Worm (Caenorhabditis elegans): ENCODE results near the gene sir-2.2.

The sir-2.2 gene

ce11 chrX:13337728-13338127 lies 9.9 kb downstream of the sir-2.2 start, which contains the start of gene ptr-24:
Gene ptr-24, plus strand, starts transcription at chrX:13338028.
- TF ChIP-seq ztf-29 (GFP tag; IDR thresholded peaks at IDR 0.05) (no peak), tab-1 (GFP tag; IDR thresholded peaks at IDR 0.05) (no peak), klf-2 (GFP tag; conservative IDR thresholded peaks at IDR 0.05) (no peak), med-1 (GFP tag; optimal IDR thresholded peaks at IDR 0.05; ENCODE audit: insufficient read depth) (no peak), cog-1 (tag; optimal IDR thresholded peaks at IDR 0.05) (no peak), ztf-23 (GFP tag; IDR thresholded peaks at IDR 0.05) (no peak), flt-1 (GFP tag; IDR thresholded peaks at IDR 0.05) (no peak), T22C8.4 (GFP tag; IDR thresholded peaks at IDR 0.05) (no peak), ref-1 (GFP tag; conservative IDR thresholded peaks at IDR 0.05) (no peak)

- TF ChIP-seq flt-1 (GFP tag; IDR thresholded peaks at IDR 0.05) (no peak), T22C8.4 (GFP tag; IDR thresholded peaks at IDR 0.05) (no peak), ref-1 (GFP tag; conservative IDR thresholded peaks at IDR 0.05) (no peak), med-1 (GFP tag; optimal IDR thresholded peaks at IDR 0.05; ENCODE audit: insufficient read depth) (no peak), tab-1 (GFP tag; IDR thresholded peaks at IDR 0.05) (no peak), klf-2 (GFP tag; conservative IDR thresholded peaks at IDR 0.05) (no peak), cog-1 (tag; optimal IDR thresholded peaks at IDR 0.05) (no peak), ztf-29 (GFP tag; IDR thresholded peaks at IDR 0.05) (no peak), ztf-23 (GFP tag; IDR thresholded peaks at IDR 0.05) (no peak)
Measured at ce11 chrX:13339029-13339626, 11.3 kb downstream of the sir-2.2 start.

- TF ChIP-seq klf-2 (GFP tag; conservative IDR thresholded peaks at IDR 0.05) = no peak
Measured at ce11 chrX:13340970-13341369, 13.1 kb downstream of the sir-2.2 start.

ce11 chrX:13341853-13342252 lies 14.0 kb downstream of the sir-2.2 start:
- TF ChIP-seq T22C8.4 (GFP tag; IDR thresholded peaks at IDR 0.05) = no peak
- TF ChIP-seq flt-1 (GFP tag; IDR thresholded peaks at IDR 0.05) = no peak
- no peak for TF ChIP-seq tab-1 (GFP tag; IDR thresholded peaks at IDR 0.05)
- no peak for TF ChIP-seq ztf-23 (GFP tag; IDR thresholded peaks at IDR 0.05)
- TF ChIP-seq klf-2 (GFP tag; conservative IDR thresholded peaks at IDR 0.05) = no peak
- no peak for TF ChIP-seq med-1 (GFP tag; optimal IDR thresholded peaks at IDR 0.05; ENCODE audit: insufficient read depth)
- no peak for TF ChIP-seq ztf-29 (GFP tag; IDR thresholded peaks at IDR 0.05)
- no peak for TF ChIP-seq ref-1 (GFP tag; conservative IDR thresholded peaks at IDR 0.05)
- no peak for TF ChIP-seq cog-1 (tag; optimal IDR thresholded peaks at IDR 0.05)

- TF ChIP-seq tab-1 (GFP tag; IDR thresholded peaks at IDR 0.05) (no peak), T22C8.4 (GFP tag; IDR thresholded peaks at IDR 0.05) (no peak), ztf-23 (GFP tag; IDR thresholded peaks at IDR 0.05) (no peak), flt-1 (GFP tag; IDR thresholded peaks at IDR 0.05) (no peak), klf-2 (GFP tag; conservative IDR thresholded peaks at IDR 0.05) (no peak), cog-1 (tag; optimal IDR thresholded peaks at IDR 0.05) (no peak), med-1 (GFP tag; optimal IDR thresholded peaks at IDR 0.05; ENCODE audit: insufficient read depth) (no peak), ref-1 (GFP tag; conservative IDR thresholded peaks at IDR 0.05) (no peak), ztf-29 (GFP tag; IDR thresholded peaks at IDR 0.05) (no peak)
Measured at ce11 chrX:13347251-13347650, 19.4 kb downstream of the sir-2.2 start.

- no peak for TF ChIP-seq tab-1 (GFP tag; IDR thresholded peaks at IDR 0.05)
- TF ChIP-seq med-1 (GFP tag; optimal IDR thresholded peaks at IDR 0.05; ENCODE audit: insufficient read depth) = no peak
- no peak for TF ChIP-seq cog-1 (tag; optimal IDR thresholded peaks at IDR 0.05)
- no peak for TF ChIP-seq klf-2 (GFP tag; conservative IDR thresholded peaks at IDR 0.05)
Measured at ce11 chrX:13348417-13348816, 20.6 kb downstream of the sir-2.2 start.

- TF ChIP-seq klf-2 (GFP tag; conservative IDR thresholded peaks at IDR 0.05) (no peak), cog-1 (tag; optimal IDR thresholded peaks at IDR 0.05) (no peak), flt-1 (GFP tag; IDR thresholded peaks at IDR 0.05) (no peak), ref-1 (GFP tag; conservative IDR thresholded peaks at IDR 0.05) (no peak), T22C8.4 (GFP tag; IDR thresholded peaks at IDR 0.05) (no peak), ztf-29 (GFP tag; IDR thresholded peaks at IDR 0.05) (no peak), tab-1 (GFP tag; IDR thresholded peaks at IDR 0.05) (no peak), med-1 (GFP tag; optimal IDR thresholded peaks at IDR 0.05; ENCODE audit: insufficient read depth) (no peak), ztf-23 (GFP tag; IDR thresholded peaks at IDR 0.05) (no peak)
Measured at ce11 chrX:13349230-13350122, 21.6 kb downstream of the sir-2.2 start.

- TF ChIP-seq med-1 (GFP tag; optimal IDR thresholded peaks at IDR 0.05; ENCODE audit: insufficient read depth) (no peak), cog-1 (tag; optimal IDR thresholded peaks at IDR 0.05) (no peak), flt-1 (GFP tag; IDR thresholded peaks at IDR 0.05) (no peak), tab-1 (GFP tag; IDR thresholded peaks at IDR 0.05) (no peak), ztf-29 (GFP tag; IDR thresholded peaks at IDR 0.05) (no peak), klf-2 (GFP tag; conservative IDR thresholded peaks at IDR 0.05) (no peak), ztf-23 (GFP tag; IDR thresholded peaks at IDR 0.05) (no peak), ref-1 (GFP tag; conservative IDR thresholded peaks at IDR 0.05) (no peak), T22C8.4 (GFP tag; IDR thresholded peaks at IDR 0.05) (no peak)
Measured at ce11 chrX:13350123-13350798, 22.4 kb downstream of the sir-2.2 start.

Measured in whole organism, midembryonic.